Fruit fly (Drosophila melanogaster): ENCODE data around the gene gzl.

gzl gene

DNA sequence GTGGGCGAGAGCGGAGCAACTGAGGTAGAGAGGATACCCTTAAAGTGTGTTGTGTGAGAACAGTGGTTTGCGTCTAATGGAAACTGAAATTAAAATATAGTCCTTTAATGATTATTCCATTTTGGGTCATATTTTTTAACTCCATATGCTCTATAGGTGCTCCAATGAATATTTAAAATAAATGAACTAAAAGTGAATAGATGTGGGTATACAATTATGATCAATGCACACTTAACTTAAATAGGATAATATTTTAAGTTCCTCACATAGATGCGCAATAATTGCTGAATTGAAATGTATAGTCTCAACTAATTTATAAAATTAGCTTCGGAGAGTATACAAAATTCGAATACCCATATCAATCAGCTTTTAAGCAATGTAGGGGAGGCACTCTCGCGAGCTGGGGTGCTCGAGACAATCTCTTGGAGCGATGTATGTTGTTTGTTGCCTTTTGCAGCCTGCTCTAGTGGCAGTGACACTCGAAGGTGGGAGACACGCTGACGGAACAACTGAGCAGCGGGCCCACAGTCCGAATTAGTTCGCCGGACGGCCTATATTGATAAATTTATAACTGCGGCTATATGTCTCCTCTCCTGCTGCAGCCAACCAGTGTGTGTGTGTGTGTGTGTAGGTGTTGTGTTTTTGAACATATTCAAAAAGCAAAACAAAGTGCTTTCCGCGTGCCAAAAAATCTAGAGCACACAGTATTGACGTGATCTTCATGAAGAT is 28.9 kb upstream of the gzl start:
- peak; percentile 91 for TF ChIP-seq noc (tag; optimal IDR thresholded peaks at IDR 0.05)

DNA sequence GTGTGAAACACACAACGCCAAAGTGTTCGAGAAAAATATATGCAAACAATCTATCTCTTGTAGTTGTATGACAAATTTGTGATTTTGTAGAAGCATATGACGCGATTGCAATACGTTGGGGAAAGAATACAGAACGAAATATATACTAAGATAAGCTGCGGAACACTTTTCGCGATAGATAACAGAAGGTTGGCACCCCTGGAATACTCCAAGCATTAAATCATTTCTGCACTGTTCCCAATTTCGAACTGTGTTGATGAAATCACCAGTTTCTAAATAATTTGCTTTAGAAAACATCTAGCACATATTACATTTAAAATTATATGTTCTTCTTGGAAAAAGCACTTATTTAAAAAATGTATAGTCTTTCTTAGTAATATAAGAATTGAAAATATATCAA is 28.3 kb upstream of the gzl start:
- TF ChIP-seq noc (tag; optimal IDR thresholded peaks at IDR 0.05) = no peak

DNA sequence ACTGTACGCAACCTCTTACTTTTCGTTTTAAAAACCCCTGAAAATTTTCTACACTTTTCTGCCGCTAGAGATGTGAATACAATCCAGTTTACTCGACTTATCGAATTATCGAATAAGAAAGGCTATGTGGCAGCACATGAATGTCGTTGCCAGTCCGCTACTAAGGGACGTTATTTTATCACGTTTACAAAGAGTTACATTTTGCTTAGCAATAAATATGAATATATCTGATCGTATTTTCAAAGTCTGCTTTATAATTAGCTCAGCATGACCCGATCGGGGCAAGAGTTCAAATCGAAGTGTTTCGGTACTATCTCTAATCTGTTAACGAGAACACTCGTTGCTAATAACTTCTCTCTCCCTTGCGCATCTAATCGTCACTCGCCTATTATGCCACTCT is 14.6 kb upstream of the gzl start, which contains the start of gene CG42724:
Gene CG42724, minus strand, starts transcription at position 189 of the 400 bp plus-strand sequence.
- no peak for TF ChIP-seq noc (tag; optimal IDR thresholded peaks at IDR 0.05)

DNA sequence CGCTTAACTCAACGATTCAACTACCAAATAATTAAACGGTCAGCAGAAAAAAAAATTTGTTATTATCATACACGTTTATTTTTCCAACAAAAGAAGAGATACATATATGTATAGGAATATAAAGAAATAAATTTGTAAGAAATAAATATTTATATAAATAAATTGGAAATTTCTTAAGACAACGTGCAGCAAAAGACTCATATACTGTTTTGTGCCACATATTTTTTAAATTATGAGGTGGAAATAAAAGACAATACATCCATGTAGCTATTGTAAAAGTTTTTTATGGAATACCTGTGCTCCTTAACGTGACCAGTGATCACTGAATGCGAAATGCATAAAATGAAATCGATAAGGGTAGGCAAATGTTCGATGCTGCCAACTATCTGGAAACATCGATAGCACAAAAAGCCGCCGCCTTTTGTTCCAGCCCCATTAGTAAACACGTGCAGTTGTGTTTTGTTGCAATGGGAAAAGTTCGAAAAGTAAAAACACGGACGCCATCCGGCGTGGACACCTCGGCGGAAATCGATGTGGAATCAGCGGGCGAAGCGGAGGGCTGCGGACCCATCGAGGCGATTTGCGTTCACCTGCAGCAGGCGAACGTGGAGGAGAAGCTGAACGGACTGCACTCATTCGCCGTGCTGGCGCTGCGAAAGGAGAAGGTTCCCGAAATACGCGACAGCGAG is 14.0 kb upstream of the gzl start, which contains the start of gene CG10286:
Gene CG10286, plus strand, starts transcription at position 416 of the 689 bp plus-strand sequence.
- no peak for TF ChIP-seq noc (tag; optimal IDR thresholded peaks at IDR 0.05)

DNA sequence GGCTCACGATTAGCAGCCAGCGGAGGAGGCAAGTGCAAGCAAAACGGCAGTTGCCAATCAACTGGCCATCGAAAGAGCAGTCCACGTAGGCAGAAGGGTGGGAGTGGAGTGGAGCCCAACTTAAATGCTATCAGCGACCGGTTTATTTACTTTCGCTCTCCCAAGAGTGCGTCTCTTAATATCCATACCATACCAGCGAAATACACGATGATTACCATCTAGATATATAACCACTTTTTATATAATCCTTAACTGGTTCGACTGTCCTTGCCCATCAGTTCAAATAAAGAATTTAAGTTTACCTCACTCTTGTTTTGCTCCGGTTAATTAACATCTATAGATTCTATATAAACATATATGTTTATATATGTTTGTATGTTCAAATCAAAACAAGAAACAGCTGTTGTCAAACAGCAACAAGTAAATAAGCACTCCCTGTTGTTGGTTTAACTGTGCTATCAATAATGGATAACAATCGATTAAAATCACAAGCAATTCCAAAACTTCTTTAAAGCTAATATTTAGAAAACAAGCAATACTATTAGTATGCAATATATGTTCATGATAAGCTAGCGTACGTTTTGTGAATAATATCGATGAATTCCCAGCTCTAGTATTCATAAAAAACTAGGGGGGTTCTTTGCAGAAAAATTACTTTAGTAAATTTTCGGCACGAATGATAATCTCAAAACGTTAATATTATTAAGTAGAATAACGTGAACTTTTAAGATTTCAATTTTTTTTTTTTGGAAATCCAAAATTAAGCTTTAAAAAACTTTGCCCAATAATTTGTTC is 9.0 kb upstream of the gzl start:
- TF ChIP-seq noc (tag; optimal IDR thresholded peaks at IDR 0.05) = peak; percentile 21

DNA sequence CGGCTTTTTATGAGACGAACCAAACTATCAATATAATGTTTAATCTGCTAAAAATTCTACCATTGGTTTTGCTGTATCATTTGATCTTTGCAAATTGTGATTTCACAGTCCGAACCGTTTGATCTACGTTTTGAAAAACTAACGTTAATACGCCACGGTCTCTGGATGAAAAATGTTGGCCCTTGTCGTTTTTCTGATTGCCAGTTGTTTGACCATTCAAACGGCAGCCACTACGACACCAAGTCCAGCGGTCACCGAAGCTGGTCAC is 8.5 kb upstream of the gzl start, which contains the start of gene CG42564:
Gene CG42564, plus strand, starts transcription at position 169 of the 268 bp plus-strand sequence.
- TF ChIP-seq noc (tag; optimal IDR thresholded peaks at IDR 0.05) = no peak

DNA sequence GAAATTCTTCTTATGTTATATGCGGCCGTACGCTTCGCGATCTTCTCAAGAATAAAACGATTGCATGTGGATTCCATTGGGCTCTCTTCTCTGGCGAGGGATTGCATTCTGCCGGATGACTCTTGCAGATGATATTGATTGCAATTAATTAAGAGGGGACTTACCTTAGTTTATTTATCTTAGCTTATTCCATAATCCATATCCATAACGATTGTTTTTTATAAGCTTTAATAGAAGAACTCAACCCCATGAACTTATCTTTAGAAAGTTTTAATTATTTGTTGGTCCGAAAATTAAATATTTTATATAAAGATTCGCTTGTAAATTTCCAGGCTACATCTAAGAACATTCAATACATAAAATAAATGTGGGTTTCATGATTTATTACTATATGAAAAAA is 6.8 kb upstream of the gzl start, which contains the start of gene CRAT:
Gene CRAT, minus strand, starts transcription at position 101 of the 400 bp plus-strand sequence.
- no peak for TF ChIP-seq noc (tag; optimal IDR thresholded peaks at IDR 0.05)

DNA sequence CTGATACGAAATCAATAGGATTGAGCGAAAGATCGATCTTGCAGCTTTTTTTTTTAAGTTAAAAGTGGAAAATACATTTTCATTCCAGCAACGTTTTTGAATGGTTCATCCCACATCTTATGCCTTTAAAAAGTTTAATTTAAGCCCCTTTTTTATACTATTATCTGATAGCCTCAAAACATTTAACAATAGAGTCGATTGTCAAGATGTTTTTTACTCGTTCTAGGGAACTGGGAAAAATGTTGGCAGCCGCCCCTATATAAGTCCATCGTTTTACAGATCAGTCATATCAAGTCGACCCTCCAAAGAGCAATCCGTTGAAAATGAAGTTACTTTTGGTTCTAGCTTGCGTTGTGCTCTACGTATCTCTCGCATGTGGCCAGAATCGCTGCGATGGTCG is 5.2 kb upstream of the gzl start, which contains the start of gene CG42537:
Gene CG42537, plus strand, starts transcription at position 301 of the 400 bp plus-strand sequence.
- no peak for TF ChIP-seq noc (tag; optimal IDR thresholded peaks at IDR 0.05)

DNA sequence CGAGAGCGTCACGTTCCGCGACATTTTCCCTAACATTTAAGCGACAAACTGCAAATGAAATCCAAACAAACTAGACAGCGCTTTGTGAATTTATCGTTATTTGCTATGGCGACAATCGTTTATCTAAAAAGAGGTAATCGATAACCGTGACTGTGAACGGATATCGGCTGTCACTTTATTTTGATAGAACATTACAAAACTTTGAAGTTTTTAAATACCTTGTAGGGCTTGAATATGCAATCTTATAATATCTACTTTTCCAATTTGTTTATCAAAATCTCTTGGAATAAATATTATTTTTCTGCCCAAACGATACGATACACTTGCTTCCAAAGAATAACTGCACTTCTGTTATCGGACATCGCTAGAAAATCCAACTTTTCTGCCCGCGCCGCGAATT is 2.6 kb upstream of the gzl start, which contains the start of the genes CG1024 and TfIIFalpha:
Gene CG1024, minus strand, starts transcription at position 200 of the 400 bp plus-strand sequence.
Gene TfIIFalpha, plus strand, starts transcription at position 339 of the 400 bp plus-strand sequence.
- no peak for TF ChIP-seq noc (tag; optimal IDR thresholded peaks at IDR 0.05)

DNA sequence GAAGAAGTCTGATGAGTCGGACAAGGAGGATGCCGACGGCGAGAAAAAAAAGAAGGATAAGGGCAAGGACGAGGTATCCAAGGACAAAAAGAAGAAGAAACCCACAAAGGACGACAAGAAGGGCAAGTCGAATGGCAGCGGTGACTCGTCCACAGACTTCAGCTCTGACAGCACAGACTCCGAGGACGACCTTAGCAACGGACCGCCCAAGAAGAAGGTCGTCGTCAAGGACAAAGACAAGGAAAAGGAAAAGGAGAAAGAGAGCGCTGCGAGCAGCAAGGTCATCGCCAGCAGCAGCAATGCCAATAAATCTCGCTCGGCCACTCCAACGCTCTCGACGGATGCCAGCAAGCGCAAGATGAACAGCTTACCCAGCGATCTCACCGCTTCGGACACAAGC is 930 bp upstream of the gzl start:
- no peak for TF ChIP-seq noc (tag; optimal IDR thresholded peaks at IDR 0.05)

DNA sequence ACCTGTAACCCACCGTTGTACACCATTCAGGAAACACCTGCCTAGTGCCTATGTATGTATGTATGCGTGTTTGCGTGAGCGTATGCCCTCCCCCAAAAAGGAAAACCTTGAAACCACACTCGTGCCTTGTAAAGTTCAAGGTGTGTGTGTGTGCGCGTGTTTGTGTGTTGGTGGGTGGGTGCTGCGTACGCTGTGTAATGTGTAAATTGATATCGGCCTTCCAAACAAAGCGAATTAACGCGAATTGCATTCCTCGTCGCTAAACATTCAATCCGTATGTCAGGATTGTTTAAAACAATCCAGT is 704 bp downstream of the gzl start:
- TF ChIP-seq noc (tag; optimal IDR thresholded peaks at IDR 0.05) = no peak

DNA sequence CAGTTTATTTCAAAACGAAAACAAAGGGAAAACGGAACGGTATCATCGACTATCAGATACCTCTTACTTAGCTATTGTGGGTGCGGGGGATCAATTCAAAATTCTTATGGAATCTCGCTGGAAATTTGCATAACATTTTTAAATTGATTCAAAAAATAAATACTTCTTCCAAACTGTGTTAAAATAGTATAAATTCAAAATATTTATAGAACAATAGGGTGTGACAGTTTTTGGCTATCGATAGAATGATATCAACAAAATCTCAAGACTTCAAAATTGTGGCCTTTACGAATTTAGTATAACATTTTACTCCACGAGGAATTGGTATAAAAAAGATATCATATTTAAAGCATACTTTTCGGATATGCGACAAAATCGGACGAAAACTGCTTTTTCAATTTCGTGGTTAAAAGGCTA is 5.7 kb downstream of the gzl start:
- TF ChIP-seq noc (tag; optimal IDR thresholded peaks at IDR 0.05) = no peak

DNA sequence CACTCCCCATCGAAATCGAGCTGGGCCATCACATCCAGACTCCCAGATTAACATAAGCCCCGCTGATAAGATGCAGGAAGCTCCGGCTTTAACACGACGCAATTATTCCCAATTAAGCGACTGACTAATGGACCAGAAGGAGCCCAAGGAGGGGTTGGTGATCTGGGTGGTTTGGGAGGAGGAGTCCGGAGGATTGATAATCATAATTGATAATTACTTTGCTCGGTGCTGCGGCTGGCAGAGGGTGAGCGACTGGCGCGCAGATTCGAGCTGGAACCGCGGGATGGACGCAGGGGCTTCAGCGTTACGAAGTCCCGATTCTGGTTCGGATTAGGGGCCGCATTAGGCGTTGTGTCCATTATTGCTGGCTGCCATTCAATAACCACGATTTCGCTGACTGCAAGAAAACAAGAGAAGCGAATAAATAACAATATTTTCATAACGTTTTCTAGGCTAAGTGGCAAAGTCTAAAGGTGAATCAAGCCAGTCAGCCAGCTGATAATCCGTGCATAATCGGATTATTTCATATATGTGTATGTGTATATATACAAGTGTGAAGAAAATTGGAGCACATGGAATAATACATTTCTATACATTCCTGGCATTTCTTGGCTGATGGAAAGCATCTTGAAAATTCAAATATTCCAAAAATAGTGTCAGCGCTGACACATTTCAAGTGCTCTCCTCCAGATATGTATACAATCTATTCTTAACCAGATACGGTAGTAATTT is 11.0 kb downstream of the gzl start:
- peak; percentile 2 for TF ChIP-seq noc (tag; optimal IDR thresholded peaks at IDR 0.05)

DNA sequence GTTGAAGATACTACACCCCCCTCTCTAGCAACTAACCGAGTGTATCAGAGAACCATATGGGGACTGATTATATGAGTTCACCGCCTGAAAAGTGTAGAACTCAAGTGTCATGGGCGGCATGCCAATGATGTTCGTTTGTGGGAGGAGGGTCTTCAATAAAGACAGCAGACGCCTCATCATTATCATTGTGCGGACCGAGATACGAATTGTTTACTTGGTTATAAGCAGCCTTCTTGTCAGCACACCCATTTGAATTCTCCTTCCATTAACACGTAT is 11.5 kb downstream of the gzl start:
- no peak for TF ChIP-seq noc (tag; optimal IDR thresholded peaks at IDR 0.05)

DNA sequence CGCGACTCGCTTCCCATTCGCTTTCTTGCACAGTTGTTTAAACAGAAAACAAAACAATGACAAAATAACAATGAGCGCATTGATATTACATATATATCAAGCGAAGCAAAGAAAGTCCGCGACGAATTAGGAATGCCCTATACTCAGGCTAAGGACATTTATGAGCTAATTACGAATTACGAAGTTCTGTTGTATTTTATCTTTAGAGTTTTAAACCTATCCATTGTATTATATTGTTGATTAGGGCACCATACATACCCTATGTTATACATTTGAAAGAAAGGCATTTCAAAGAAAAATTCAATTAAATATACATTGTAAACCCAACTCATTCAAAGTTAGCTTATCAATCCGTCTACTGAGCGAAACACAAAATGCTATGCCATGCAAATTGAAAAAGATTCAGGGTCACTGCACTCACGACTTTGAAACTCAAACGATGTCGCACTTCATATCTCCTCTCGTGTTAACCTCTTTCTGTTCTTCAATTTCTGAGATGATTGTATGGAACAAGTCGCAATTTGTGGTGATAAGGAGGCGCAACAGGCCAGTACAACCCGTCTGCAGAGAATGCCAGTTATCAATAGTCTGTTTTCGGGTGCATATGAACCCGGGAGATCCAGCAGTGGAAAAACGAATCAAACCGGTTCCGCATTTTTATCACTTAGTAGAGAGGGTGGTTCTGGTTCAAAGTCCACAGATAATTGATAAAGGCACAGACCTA is 13.0 kb downstream of the gzl start:
- no peak for TF ChIP-seq noc (tag; optimal IDR thresholded peaks at IDR 0.05)

Measured in whole organism, larva.